Worm (Caenorhabditis elegans) whole organism, L2 larva: ENCODE measurements around the gene cyp-14A1.

Source experiments
- C34F6.9 ChIP-seq: fragments of 150-350 bp; optimal IDR thresholded peaks from 2 replicates; lab custom pipeline; 2014; ENCODE audit warnings: missing biosample characterization, missing genetic modification characterization
- F13H6.1 ChIP-seq: sonication (generic microtip); optimal IDR thresholded peaks from 2 replicates; lab custom pipeline; 2016; ENCODE audit warnings: missing genetic modification characterization, missing compliant biosample characterization
- R02D3.7 ChIP-seq: fragments of 150-350 bp; optimal IDR thresholded peaks from 2 replicates; lab custom pipeline; 2014; ENCODE audit warnings: missing biosample characterization, missing genetic modification characterization
- Y55F3AM.14 ChIP-seq: fragments of 200-800 bp; sonication (Bioruptor generic); optimal IDR thresholded peaks from 2 replicates; lab custom pipeline; 2018; ENCODE audit warnings: mild to moderate bottlenecking, missing genetic modification characterization, missing compliant biosample characterization
- ZK546.5 ChIP-seq: sonication (generic microtip); optimal IDR thresholded peaks from 2 replicates; lab custom pipeline; 2017; ENCODE audit warnings: missing biosample characterization, missing genetic modification characterization
- alr-1 ChIP-seq: fragments of 150-350 bp; optimal IDR thresholded peaks from 2 replicates; lab custom pipeline; 2014; ENCODE audit warnings: missing biosample characterization, missing genetic modification characterization
- aly-2 ChIP-seq: fragments of 150-350 bp; optimal IDR thresholded peaks from 2 replicates; lab custom pipeline; 2014; ENCODE audit warnings: missing biosample characterization, missing genetic modification characterization
- ama-1 ChIP-seq: fragments of 150-350 bp; optimal IDR thresholded peaks from 2 replicates; lab custom pipeline; 2018; ENCODE audit warnings: inconsistent platforms
- blmp-1 ChIP-seq: sonication (generic microtip); optimal IDR thresholded peaks from 2 replicates; lab custom pipeline; 2017; ENCODE audit warnings: missing genetic modification characterization, mild to moderate bottlenecking, missing compliant biosample characterization, antibody characterized with exemption, moderate library complexity; ENCODE audit not compliant: insufficient read depth
- ceh-16 ChIP-seq: fragments of 150-350 bp; optimal IDR thresholded peaks from 2 replicates; lab custom pipeline; 2014; ENCODE audit warnings: missing biosample characterization, missing genetic modification characterization
- ceh-82 ChIP-seq: fragments of 150-350 bp; optimal IDR thresholded peaks from 2 replicates; lab custom pipeline; 2014; ENCODE audit warnings: missing biosample characterization, missing genetic modification characterization
- crh-2 ChIP-seq: sonication (generic microtip); optimal IDR thresholded peaks from 2 replicates; lab custom pipeline; 2017; ENCODE audit warnings: missing biosample characterization, missing genetic modification characterization
- egl-27 ChIP-seq: sonication (generic microtip); optimal IDR thresholded peaks from 3 replicates; lab custom pipeline; 2017; ENCODE audit warnings: missing biosample characterization, missing genetic modification reagents, missing genetic modification characterization
- elt-1 ChIP-seq: fragments of 150-350 bp; optimal IDR thresholded peaks from 2 replicates; lab custom pipeline; 2014; ENCODE audit warnings: missing biosample characterization, missing genetic modification characterization
- elt-3 ChIP-seq: sonication (generic microtip); optimal IDR thresholded peaks from 2 replicates; lab custom pipeline; 2017; ENCODE audit warnings: missing biosample characterization, missing genetic modification characterization
- fos-1 ChIP-seq: fragments of 150-350 bp; optimal IDR thresholded peaks from 2 replicates; lab custom pipeline; 2014; ENCODE audit warnings: missing biosample characterization, missing genetic modification characterization
- gmeb-1 ChIP-seq: fragments of 150-350 bp; optimal IDR thresholded peaks from 2 replicates; lab custom pipeline; 2014; ENCODE audit warnings: missing biosample characterization, missing genetic modification characterization
- lin-11 ChIP-seq: fragments of 150-350 bp; sonication (generic microtip); optimal IDR thresholded peaks from 2 replicates; lab custom pipeline; 2014; ENCODE audit warnings: missing biosample characterization, missing genetic modification characterization, inconsistent platforms, mixed read lengths
- lin-39 ChIP-seq: fragments of 150-350 bp; optimal IDR thresholded peaks from 2 replicates; lab custom pipeline; 2014; ENCODE audit warnings: missing biosample characterization, missing genetic modification reagents, missing genetic modification characterization
- lsy-2 ChIP-seq, 2 experiments: fragments of 150-350 bp in 1 of 2; sonication (generic microtip) in 1 of 2; optimal IDR thresholded peaks; 2 replicates each; lab custom pipeline; 2014 to 2017; ENCODE audit warnings: missing biosample characterization in 2 of 2, missing genetic modification characterization in 2 of 2
- mab-5 ChIP-seq: fragments of 150-350 bp; optimal IDR thresholded peaks from 2 replicates; lab custom pipeline; 2014; ENCODE audit warnings: missing biosample characterization, missing genetic modification characterization
- mbf-1 ChIP-seq: sonication (generic microtip); optimal IDR thresholded peaks from 2 replicates; lab custom pipeline; 2017; ENCODE audit warnings: missing biosample characterization, missing genetic modification characterization
- mdl-1 ChIP-seq, 2 experiments: fragments of 150-350 bp in 1 of 2; sonication (generic microtip) in 1 of 2; optimal IDR thresholded peaks; 2 replicates each; lab custom pipeline; 2017; ENCODE audit warnings: missing biosample characterization in 2 of 2, missing genetic modification characterization in 2 of 2
- nhr-10 ChIP-seq: sonication (generic microtip); optimal IDR thresholded peaks from 2 replicates; lab custom pipeline; 2017; ENCODE audit warnings: missing biosample characterization, missing genetic modification characterization
- nhr-11 ChIP-seq: fragments of 150-350 bp; optimal IDR thresholded peaks from 2 replicates; lab custom pipeline; 2014; ENCODE audit warnings: missing biosample characterization, missing genetic modification characterization
- nhr-12 ChIP-seq: fragments of 150-350 bp; optimal IDR thresholded peaks from 2 replicates; lab custom pipeline; 2014; ENCODE audit warnings: missing biosample characterization, missing genetic modification characterization
- nhr-129 ChIP-seq: fragments of 150-350 bp; optimal IDR thresholded peaks from 2 replicates; lab custom pipeline; 2014; ENCODE audit warnings: missing biosample characterization, missing genetic modification characterization
- nhr-21 ChIP-seq: fragments of 150-350 bp; optimal IDR thresholded peaks from 2 replicates; lab custom pipeline; 2014; ENCODE audit warnings: missing biosample characterization, missing genetic modification characterization
- nhr-23 ChIP-seq: fragments of 150-350 bp; optimal IDR thresholded peaks from 2 replicates; lab custom pipeline; 2014; ENCODE audit warnings: missing biosample characterization, missing genetic modification reagents, missing genetic modification characterization
- nhr-237 ChIP-seq: fragments of 150-350 bp; optimal IDR thresholded peaks from 2 replicates; lab custom pipeline; 2014; ENCODE audit warnings: missing biosample characterization, missing genetic modification characterization
- nhr-25 ChIP-seq: fragments of 150-350 bp; sonication (generic microtip); optimal IDR thresholded peaks from 3 replicates; lab custom pipeline; 2014; ENCODE audit warnings: missing biosample characterization, missing genetic modification characterization
- nhr-6 ChIP-seq: fragments of 150-350 bp; optimal IDR thresholded peaks from 2 replicates; lab custom pipeline; 2014; ENCODE audit warnings: missing biosample characterization, missing genetic modification characterization
- nhr-77 ChIP-seq: fragments of 150-350 bp; optimal IDR thresholded peaks from 2 replicates; lab custom pipeline; 2014; ENCODE audit warnings: missing biosample characterization, missing genetic modification characterization
- peb-1 ChIP-seq: fragments of 150-350 bp; optimal IDR thresholded peaks from 2 replicates; lab custom pipeline; 2014; ENCODE audit warnings: missing biosample characterization, missing genetic modification characterization
- sem-4 ChIP-seq: fragments of 150-350 bp; optimal IDR thresholded peaks from 2 replicates; lab custom pipeline; 2014; ENCODE audit warnings: missing biosample characterization, missing genetic modification reagents, missing genetic modification characterization
- skn-1 ChIP-seq: sonication (generic microtip); optimal IDR thresholded peaks from 2 replicates; lab custom pipeline; 2017; ENCODE audit warnings: missing biosample characterization, missing genetic modification characterization
- sma-3 ChIP-seq: sonication (generic microtip); optimal IDR thresholded peaks from 2 replicates; lab custom pipeline; 2016; ENCODE audit warnings: missing genetic modification reagents, missing genetic modification characterization, missing compliant biosample characterization
- sma-9 ChIP-seq, 2 experiments: fragments of 150-350 bp in 1 of 2; sonication (generic microtip) in 1 of 2; optimal IDR thresholded peaks; 2 replicates each; lab custom pipeline; 2014 to 2016; ENCODE audit warnings: missing genetic modification characterization in 2 of 2, mild to moderate bottlenecking in 1 of 2, missing biosample characterization in 1 of 2, missing compliant biosample characterization in 1 of 2, missing genetic modification reagents in 1 of 2, moderate library complexity in 1 of 2
- snpc-4 ChIP-seq: fragments of 150-350 bp; optimal IDR thresholded peaks from 2 replicates; lab custom pipeline; 2014; ENCODE audit warnings: missing biosample characterization, missing genetic modification characterization
- unc-39 ChIP-seq: fragments of 150-350 bp; optimal IDR thresholded peaks from 2 replicates; lab custom pipeline; 2014; ENCODE audit warnings: missing biosample characterization, missing genetic modification characterization
- unc-55 ChIP-seq: fragments of 150-350 bp; sonication (generic microtip); optimal IDR thresholded peaks from 3 replicates; lab custom pipeline; 2014; ENCODE audit warnings: missing biosample characterization, missing genetic modification reagents, missing genetic modification characterization
- unc-62 ChIP-seq: fragments of 150-350 bp; optimal IDR thresholded peaks from 2 replicates; lab custom pipeline; 2014; ENCODE audit warnings: missing biosample characterization, missing genetic modification reagents, missing genetic modification characterization
- zag-1 ChIP-seq: fragments of 150-350 bp; optimal IDR thresholded peaks from 2 replicates; lab custom pipeline; 2014; ENCODE audit warnings: missing biosample characterization, missing genetic modification characterization
- ztf-1 ChIP-seq: fragments of 200-800 bp; sonication (Bioruptor generic); conservative IDR thresholded peaks from 2 replicates; pipeline ENCODE4 v1.3.6; 2022; ENCODE audit warnings: missing genetic modification characterization, missing compliant biosample characterization
- ztf-11 ChIP-seq: sonication (generic microtip); optimal IDR thresholded peaks from 2 replicates; lab custom pipeline; 2017; ENCODE audit warnings: missing biosample characterization, missing genetic modification characterization
- ztf-4 ChIP-seq: fragments of 150-350 bp; optimal IDR thresholded peaks from 2 replicates; lab custom pipeline; 2014; ENCODE audit warnings: missing biosample characterization, missing genetic modification characterization

The cyp-14A1 gene

DNA sequence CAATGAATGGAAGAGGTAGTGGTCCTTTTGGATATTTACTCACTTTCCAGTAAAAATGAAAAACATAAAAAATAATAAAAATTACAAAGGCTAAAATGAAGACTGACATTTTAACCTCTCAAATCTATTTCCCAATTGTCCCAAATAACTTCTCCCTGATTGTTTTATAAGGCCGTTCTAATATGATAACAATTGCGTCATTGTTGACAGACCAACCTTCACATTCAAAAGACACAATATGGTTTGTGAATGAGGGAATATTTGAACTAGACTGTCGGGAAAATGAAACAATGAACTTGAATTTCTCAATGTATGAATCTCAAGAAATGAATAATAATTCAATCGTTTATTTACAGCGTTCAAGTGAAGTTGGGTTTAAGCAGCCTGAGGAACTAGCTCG lies at the start of gene cyp-14A1:
Gene cyp-14A1, minus strand, starts transcription at position 126 of the 400 bp plus-strand sequence.
- TF ChIP-seq lin-11 (no peak), nhr-237 (tag; lab: Kevin White, UChicago) (no peak), nhr-129 (tag; lab: Kevin White, UChicago) (peak; percentile 74)

DNA sequence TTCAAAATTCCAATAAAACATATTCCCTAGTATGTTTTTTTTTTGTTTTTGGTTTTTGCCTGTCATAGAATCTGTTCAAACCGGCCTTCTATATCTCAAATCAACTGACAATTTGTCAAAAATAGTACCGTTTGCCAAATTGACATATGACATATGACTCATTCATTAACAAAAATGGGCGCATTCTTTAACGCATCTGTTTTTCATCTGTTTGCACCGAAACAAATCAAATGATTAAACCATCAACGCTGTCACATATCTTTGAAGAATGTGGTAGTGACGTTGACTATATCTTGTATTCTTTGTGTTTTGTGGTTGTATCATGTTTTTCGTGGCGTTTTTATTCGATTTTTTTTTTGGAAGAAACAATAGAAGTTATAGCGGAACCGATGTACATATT lies 47.9 kb upstream of the cyp-14A1 start:
- TF ChIP-seq Y55F3AM.14 (GFP tag; lab: Kevin White, UChicago): no peak
- TF ChIP-seq sma-9 (GFP tag; optimal IDR thresholded peaks at IDR 0.05; lab: Kevin White, UChicago): peak; percentile 59
- no peak for TF ChIP-seq sma-9 (tag; optimal IDR thresholded peaks at IDR 0.05; lab: Kevin White, UChicago)
- TF ChIP-seq ztf-4 (tag; lab: Kevin White, UChicago): no peak
- TF ChIP-seq unc-39 (tag; lab: Kevin White, UChicago): no peak
- TF ChIP-seq mab-5 (tag; lab: Kevin White, UChicago): peak; percentile 23
- no peak for TF ChIP-seq ZK546.5 (tag; lab: Kevin White, UChicago)
- no peak for TF ChIP-seq lsy-2 (tag; optimal IDR thresholded peaks at IDR 0.05; lab: Kevin White, UChicago)
- TF ChIP-seq ztf-11 (tag; lab: Kevin White, UChicago): no peak
- TF ChIP-seq peb-1: no peak
- TF ChIP-seq R02D3.7 (tag; lab: Kevin White, UChicago): no peak
- no peak for TF ChIP-seq F13H6.1 (tag; lab: Kevin White, UChicago)
- no peak for TF ChIP-seq nhr-12 (tag; lab: Kevin White, UChicago)
- no peak for TF ChIP-seq nhr-237 (tag; lab: Kevin White, UChicago)
- TF ChIP-seq C34F6.9 (tag; lab: Kevin White, UChicago): no peak
- no peak for TF ChIP-seq alr-1
- no peak for TF ChIP-seq ama-1
- peak; percentile 77 for TF ChIP-seq nhr-25 (tag; lab: Kevin White, UChicago)
- no peak for TF ChIP-seq nhr-23 (tag; lab: Kevin White, UChicago)
- TF ChIP-seq mdl-1 (tag; optimal IDR thresholded peaks at IDR 0.05; lab: Kevin White, UChicago): no peak
- no peak for TF ChIP-seq nhr-129 (tag; lab: Kevin White, UChicago)
- no peak for TF ChIP-seq nhr-11 (tag; lab: Kevin White, UChicago)
- TF ChIP-seq nhr-10: no peak
- TF ChIP-seq gmeb-1 (tag; lab: Kevin White, UChicago): no peak
- no peak for TF ChIP-seq aly-2
- no peak for TF ChIP-seq ceh-16
- no peak for TF ChIP-seq blmp-1 (tag; lab: Kevin White, UChicago)
- TF ChIP-seq elt-3 (tag; lab: Kevin White, UChicago): no peak
- TF ChIP-seq elt-1 (tag; lab: Kevin White, UChicago): no peak
- TF ChIP-seq unc-62 (GFP tag; lab: Kevin White, UChicago): no peak
- no peak for TF ChIP-seq snpc-4 (tag; lab: Kevin White, UChicago)
- TF ChIP-seq skn-1: no peak
- TF ChIP-seq ceh-82 (tag; lab: Kevin White, UChicago): no peak
- TF ChIP-seq nhr-6: no peak
- no peak for TF ChIP-seq nhr-77 (tag; lab: Kevin White, UChicago)
- no peak for TF ChIP-seq mbf-1 (tag; lab: Kevin White, UChicago)
- TF ChIP-seq egl-27 (tag; lab: Kevin White, UChicago): no peak
- no peak for TF ChIP-seq ztf-1 (GFP tag; lab: Robert Waterston, UW)
- no peak for TF ChIP-seq zag-1 (tag; lab: Kevin White, UChicago)
- TF ChIP-seq sma-3: peak; percentile 76
- peak; percentile 33 for TF ChIP-seq nhr-21 (tag; lab: Kevin White, UChicago)
- TF ChIP-seq crh-2 (tag; lab: Kevin White, UChicago): no peak
- no peak for TF ChIP-seq unc-55 (GFP tag; lab: Kevin White, UChicago)
- TF ChIP-seq sem-4 (tag; lab: Kevin White, UChicago): no peak
- no peak for TF ChIP-seq lin-39
- TF ChIP-seq fos-1 (tag; lab: Kevin White, UChicago): peak; percentile 2
